Worm (Caenorhabditis elegans): Measurements from ENCODE around the gene H03G16.5.

- TF ChIP-seq unc-62 (GFP tag; optimal IDR thresholded peaks at IDR 0.05 in 1 of 2) = peak in 1 of 2 experiments; percentile 30
- no peak for TF ChIP-seq unc-62 (tag; optimal IDR thresholded peaks at IDR 0.05)
- TF ChIP-seq rbr-2 (tag; optimal IDR thresholded peaks at IDR 0.05) = no peak
- TF ChIP-seq zip-11 (GFP tag; IDR thresholded peaks at IDR 0.05) = no peak
- TF ChIP-seq nhr-28 (tag; optimal IDR thresholded peaks at IDR 0.05) = no peak
- TF ChIP-seq egl-27 (tag; optimal IDR thresholded peaks at IDR 0.05) = no peak
- TF ChIP-seq lin-29 (GFP tag; IDR thresholded peaks at IDR 0.05) = no peak
- TF ChIP-seq arid-1 (GFP tag; conservative IDR thresholded peaks at IDR 0.05) = no peak
- TF ChIP-seq nhr-77 (tag; optimal IDR thresholded peaks at IDR 0.05) = no peak
- TF ChIP-seq aly-2 (tag; optimal IDR thresholded peaks at IDR 0.05) = no peak
- TF ChIP-seq R02D3.7 (tag; optimal IDR thresholded peaks at IDR 0.05) = no peak
These were observed 31.1 kb upstream of the H03G16.5 start for ce11 chrX:15087752-15088151.
